Fruit fly (Drosophila melanogaster) whole organism, embryonic: ENCODE data around the gene CG43998.

ENCODE experiments used
- Adf1 ChIP-seq: fragments of 200-800 bp; sonication (Bioruptor generic); IDR thresholded peaks from 2 replicates; pipeline ENCODE4 v1.3.6; 2022; ENCODE audit warnings: missing biosample characterization, missing genetic modification characterization
- Atf-2 ChIP-seq: fragments of 200-800 bp; sonication (Bioruptor generic); optimal IDR thresholded peaks from 2 replicates; lab custom pipeline; 2016; ENCODE audit warnings: missing biosample characterization, missing genetic modification characterization
- B-H2 ChIP-seq: fragments of 200-800 bp; sonication (Bioruptor generic); optimal IDR thresholded peaks from 2 replicates; lab custom pipeline; 2018; ENCODE audit warnings: missing biosample characterization, mild to moderate bottlenecking, missing genetic modification characterization
- BEAF-32 ChIP-seq: fragments of 200-800 bp; sonication (Bioruptor generic); optimal IDR thresholded peaks from 3 replicates; lab custom pipeline; 2017; ENCODE audit warnings: missing biosample characterization, missing genetic modification characterization, mild to moderate bottlenecking, moderate library complexity, missing genetic modification reagents
- C15 ChIP-seq: fragments of 200-800 bp; sonication (Bioruptor generic); IDR thresholded peaks from 3 replicates; pipeline ENCODE4 v1.3.6; 2022; ENCODE audit warnings: missing biosample characterization, missing genetic modification characterization
- CG10543 ChIP-seq: fragments of 200-800 bp; sonication (Bioruptor generic); optimal IDR thresholded peaks from 3 replicates; lab custom pipeline; 2017; ENCODE audit warnings: missing biosample characterization, mild to moderate bottlenecking, missing genetic modification characterization, moderate library complexity
- CG11695 ChIP-seq: fragments of 200-800 bp; sonication (Bioruptor generic); IDR thresholded peaks from 3 replicates; pipeline ENCODE4 v1.3.6; 2022; ENCODE audit warnings: missing biosample characterization, missing genetic modification characterization
- CG12104 ChIP-seq: fragments of 200-800 bp; sonication (Bioruptor generic); optimal IDR thresholded peaks from 3 replicates; lab custom pipeline; 2016; ENCODE audit warnings: missing biosample characterization, missing genetic modification characterization
- CG14667 ChIP-seq: fragments of 200-800 bp; sonication (Bioruptor generic); IDR thresholded peaks from 2 replicates; pipeline ENCODE4 v1.3.6; 2022; ENCODE audit warnings: missing biosample characterization, missing genetic modification characterization
- CG1529 ChIP-seq: fragments of 200-800 bp; sonication (Bioruptor generic); optimal IDR thresholded peaks from 3 replicates; lab custom pipeline; 2018; ENCODE audit warnings: missing biosample characterization, missing genetic modification characterization
- CG1603 ChIP-seq: fragments of 200-800 bp; sonication (Bioruptor generic); optimal IDR thresholded peaks from 2 replicates; lab custom pipeline; 2019; ENCODE audit warnings: missing biosample characterization, mild to moderate bottlenecking, missing genetic modification characterization, moderate library complexity
- CG16779 ChIP-seq: fragments of 200-800 bp; sonication (Bioruptor generic); IDR thresholded peaks from 2 replicates; pipeline ENCODE4 v1.3.6; 2022; ENCODE audit warnings: missing biosample characterization, missing genetic modification characterization
- CG16813 ChIP-seq: fragments of 200-800 bp; sonication (Bioruptor generic); IDR thresholded peaks from 3 replicates; pipeline ENCODE4 v1.3.6; 2022; ENCODE audit warnings: missing biosample characterization, missing genetic modification characterization; ENCODE audit not compliant: partially characterized antibody
- CG17802 ChIP-seq: fragments of 200-800 bp; sonication (Bioruptor generic); optimal IDR thresholded peaks from 2 replicates; lab custom pipeline; 2018; ENCODE audit warnings: missing biosample characterization, mild to moderate bottlenecking, missing genetic modification characterization, moderate library complexity
- CG1832 ChIP-seq: fragments of 200-800 bp; sonication (Bioruptor generic); optimal IDR thresholded peaks from 2 replicates; lab custom pipeline; 2017; ENCODE audit warnings: missing biosample characterization, mild to moderate bottlenecking, missing genetic modification characterization, inconsistent platforms
- CG2712 ChIP-seq: fragments of 200-800 bp; optimal IDR thresholded peaks from 3 replicates; lab custom pipeline; 2019; ENCODE audit warnings: missing biosample characterization, mild to moderate bottlenecking, missing genetic modification characterization, moderate library complexity
- CG30403 ChIP-seq: fragments of 200-800 bp; sonication (Bioruptor generic); optimal IDR thresholded peaks from 3 replicates; lab custom pipeline; 2016; ENCODE audit warnings: missing biosample characterization, missing genetic modification characterization
- CG32767 ChIP-seq: fragments of 200-800 bp; sonication (Bioruptor generic); IDR thresholded peaks from 2 replicates; pipeline ENCODE4 v1.3.6; 2022; ENCODE audit warnings: missing biosample characterization, missing genetic modification characterization
- CG7839 ChIP-seq: fragments of 200-800 bp; sonication (Bioruptor generic); optimal IDR thresholded peaks from 3 replicates; lab custom pipeline; 2018; ENCODE audit warnings: missing biosample characterization, mild to moderate bottlenecking, missing genetic modification characterization, moderate library complexity
- CG8290 ChIP-seq, 3 experiments: fragments of 200-800 bp; sonication (Bioruptor generic); optimal IDR thresholded peaks; 2 replicates each; lab custom pipeline; 2016 to 2019; ENCODE audit warnings: missing biosample characterization in 3 of 3, missing genetic modification characterization in 3 of 3, mild to moderate bottlenecking in 2 of 3, moderate library complexity in 1 of 3
- CG9437 ChIP-seq: fragments of 200-800 bp; sonication (Bioruptor generic); optimal IDR thresholded peaks from 2 replicates; lab custom pipeline; 2018; ENCODE audit warnings: missing biosample characterization, mild to moderate bottlenecking, missing genetic modification characterization
- Chrac-16 ChIP-seq: fragments of 200-800 bp; sonication (Bioruptor generic); optimal IDR thresholded peaks from 3 replicates; lab custom pipeline; 2016; ENCODE audit warnings: missing biosample characterization, missing genetic modification characterization
- Dbx ChIP-seq: fragments of 200-800 bp; sonication (Bioruptor generic); IDR thresholded peaks from 3 replicates; pipeline ENCODE4 v1.3.6; 2022; ENCODE audit warnings: missing biosample characterization, missing genetic modification characterization
- Dll ChIP-seq: fragments of 200-800 bp; sonication (Bioruptor generic); IDR thresholded peaks from 4 replicates; pipeline ENCODE4 v1.3.6; 2022; ENCODE audit warnings: missing biosample characterization, missing genetic modification characterization; ENCODE audit not compliant: partially characterized antibody
- Elba2 ChIP-seq: fragments of 200-800 bp; sonication (Bioruptor generic); optimal IDR thresholded peaks from 3 replicates; lab custom pipeline; 2016; ENCODE audit warnings: missing biosample characterization, missing genetic modification characterization
- HLH4C ChIP-seq: fragments of 200-800 bp; sonication (Bioruptor generic); IDR thresholded peaks from 3 replicates; pipeline ENCODE4 v1.3.6; 2022; ENCODE audit warnings: missing biosample characterization, missing genetic modification characterization; ENCODE audit not compliant: partially characterized antibody
- Hr3 ChIP-seq: fragments of 200-800 bp; sonication (Bioruptor generic); optimal IDR thresholded peaks from 3 replicates; lab custom pipeline; 2016; ENCODE audit warnings: missing biosample characterization, missing genetic modification characterization
- Med ChIP-seq: fragments of 200-800 bp; sonication (Bioruptor generic); peaks from one replicate; lab custom pipeline; 2016; ENCODE audit warnings: missing biosample characterization, missing genetic modification characterization, mild to moderate bottlenecking, inconsistent platforms, moderate library complexity
- Meics ChIP-seq: fragments of 200-800 bp; sonication (Bioruptor generic); optimal IDR thresholded peaks from 2 replicates; lab custom pipeline; 2017; ENCODE audit warnings: missing biosample characterization, mild to moderate bottlenecking, missing genetic modification characterization
- Ptx1 ChIP-seq: fragments of 200-800 bp; sonication (Bioruptor generic); IDR thresholded peaks from 2 replicates; pipeline ENCODE4 v1.3.6; 2022; ENCODE audit warnings: missing biosample characterization, missing genetic modification characterization
- Rfx ChIP-seq: fragments of 200-800 bp; sonication (Bioruptor generic); IDR thresholded peaks from 2 replicates; pipeline ENCODE4 v1.3.6; 2022; ENCODE audit warnings: missing biosample characterization, missing genetic modification characterization
- Sry-β ChIP-seq: fragments of 200-800 bp; sonication (Bioruptor generic); optimal IDR thresholded peaks from 2 replicates; lab custom pipeline; 2018; ENCODE audit warnings: missing biosample characterization, mild to moderate bottlenecking, missing genetic modification characterization, moderate library complexity
- Stat92E ChIP-seq, 3 experiments: fragments of >200 bp in 2 of 3; fragments of 200-800 bp in 1 of 3; sonication (Bioruptor generic) in 1 of 3; optimal IDR thresholded peaks; 2 replicates each; lab custom pipeline; 2017 to 2019; ENCODE audit warnings: missing biosample characterization in 3 of 3, missing genetic modification characterization in 3 of 3, mild to moderate bottlenecking in 1 of 3, moderate library complexity in 1 of 3
- Xbp1 ChIP-seq: fragments of 200-800 bp; sonication (Bioruptor generic); optimal IDR thresholded peaks from 3 replicates; lab custom pipeline; 2016; ENCODE audit warnings: missing biosample characterization, mild to moderate bottlenecking, missing genetic modification characterization
- cato ChIP-seq: fragments of 200-800 bp; sonication (Bioruptor generic); optimal IDR thresholded peaks from 2 replicates; lab custom pipeline; 2016; ENCODE audit warnings: missing biosample characterization, missing genetic modification characterization, borderline replicate concordance
- en ChIP-seq: fragments of 200-800 bp; sonication (Bioruptor generic); optimal IDR thresholded peaks from 2 replicates; lab custom pipeline; 2016; ENCODE audit warnings: missing biosample characterization, missing genetic modification characterization
- fru ChIP-seq: fragments of >200 bp; optimal IDR thresholded peaks from 2 replicates; lab custom pipeline; 2017
- ftz-f1 ChIP-seq: fragments of 200-800 bp; sonication (Bioruptor generic); optimal IDR thresholded peaks from 2 replicates; lab custom pipeline; 2016; ENCODE audit warnings: missing biosample characterization, missing genetic modification characterization
- fu2 ChIP-seq: fragments of 200-800 bp; sonication (Bioruptor generic); optimal IDR thresholded peaks from 2 replicates; lab custom pipeline; 2016; ENCODE audit warnings: missing biosample characterization, missing genetic modification characterization
- grau ChIP-seq: fragments of 200-800 bp; optimal IDR thresholded peaks from 3 replicates; lab custom pipeline; 2019; ENCODE audit warnings: missing biosample characterization, mild to moderate bottlenecking, missing genetic modification characterization, moderate library complexity
- kni ChIP-seq: fragments of 200-800 bp; sonication (Bioruptor generic); optimal IDR thresholded peaks from 3 replicates; lab custom pipeline; 2017; ENCODE audit warnings: mild to moderate bottlenecking, missing biosample characterization, missing genetic modification reagents, missing genetic modification characterization
- nerfin-2 ChIP-seq: fragments of 200-800 bp; sonication (Bioruptor generic); IDR thresholded peaks from 2 replicates; pipeline ENCODE4 v1.3.6; 2022; ENCODE audit warnings: missing biosample characterization, missing genetic modification characterization; ENCODE audit not compliant: partially characterized antibody
- p53 ChIP-seq: fragments of 200-800 bp; sonication (Bioruptor generic); optimal IDR thresholded peaks from 2 replicates; lab custom pipeline; 2016; ENCODE audit warnings: missing biosample characterization, missing genetic modification characterization
- pita ChIP-seq: fragments of 200-800 bp; sonication (Bioruptor generic); optimal IDR thresholded peaks from 2 replicates; lab custom pipeline; 2017; ENCODE audit warnings: missing biosample characterization, mild to moderate bottlenecking, missing genetic modification characterization
- salm ChIP-seq: fragments of 200-800 bp; sonication (Bioruptor generic); optimal IDR thresholded peaks from 2 replicates; lab custom pipeline; 2018; ENCODE audit warnings: missing biosample characterization, mild to moderate bottlenecking, missing genetic modification characterization
- sima ChIP-seq: fragments of 200-800 bp; sonication (Bioruptor generic); optimal IDR thresholded peaks from 2 replicates; lab custom pipeline; 2016; ENCODE audit warnings: missing biosample characterization, missing genetic modification characterization
- slou ChIP-seq: fragments of 200-800 bp; sonication (Bioruptor generic); optimal IDR thresholded peaks from 3 replicates; lab custom pipeline; 2016; ENCODE audit warnings: missing biosample characterization, missing genetic modification characterization
- usp ChIP-seq: fragments of >200 bp; optimal IDR thresholded peaks from 2 replicates; lab custom pipeline; 2017; ENCODE audit warnings: missing biosample characterization, missing genetic modification characterization

The CG43998 gene

dm6 chr3R:23886270-23887095 lies 42.3 kb downstream of the CG43998 start (continued):
- TF ChIP-seq CG1603 (tag; lab: Kevin White, UChicago) (peak; percentile 76), slou (GFP tag; lab: Kevin White, UChicago) (no peak), fru (no peak), Adf1 (no peak), p53 (peak; percentile 6), Med (GFP tag; lab: Kevin White, UChicago) (peak; percentile 89), fu2 (GFP tag; lab: Kevin White, UChicago) (peak; percentile 10), CG12104 (peak; percentile 74), CG9437 (GFP tag; lab: Kevin White, UChicago) (peak; percentile 80), CG8290 (GFP tag; optimal IDR thresholded peaks at IDR 0.05; lab: Kevin White, UChicago) (peak; percentile 79), CG8290 (tag; optimal IDR thresholded peaks at IDR 0.05; lab: Kevin White, UChicago) (peak; percentile 19 to 88), Dbx (0 out of 3 replicates have a peak, but pooled peaks have one; percentile 11), salm (tag; lab: Kevin White, UChicago) (peak; percentile 80), BEAF-32 (no peak), ftz-f1 (GFP tag; lab: Kevin White, UChicago) (peak; percentile 2), en (GFP tag; lab: Kevin White, UChicago) (peak; percentile 65), CG1529 (GFP tag; lab: Kevin White, UChicago) (peak; percentile 83), usp (GFP tag; lab: Kevin White, UChicago) (no peak), Xbp1 (peak; percentile 83), Chrac-16 (GFP tag; lab: Kevin White, UChicago) (peak; percentile 81), Ptx1 (GFP tag; lab: Robert Waterston, UW) (peak; percentile 83), CG10543 (GFP tag; lab: Kevin White, UChicago) (peak; percentile 30), CG1832 (GFP tag; lab: Kevin White, UChicago) (peak; percentile 65), CG32767 (GFP tag; lab: Robert Waterston, UW) (peak; percentile 89), sima (GFP tag; lab: Kevin White, UChicago) (peak; percentile 9), cato (GFP tag; lab: Kevin White, UChicago) (peak; percentile 78), Stat92E (GFP tag; optimal IDR thresholded peaks at IDR 0.05; lab: Kevin White, UChicago) (no peak), B-H2 (GFP tag; lab: Kevin White, UChicago) (no peak), CG2712 (tag; lab: Kevin White, UChicago) (peak; percentile 95), Meics (peak; percentile 72), CG30403 (GFP tag; lab: Kevin White, UChicago) (peak; percentile 88), Sry-β (GFP tag; lab: Kevin White, UChicago) (peak; percentile 54), HLH4C (GFP tag; lab: Robert Waterston, UW) (no peak), grau (tag; lab: Kevin White, UChicago) (peak; percentile 88), Hr3 (peak; percentile 83), Dll (no peak), CG14667 (peak; percentile 57), CG16779 (no peak), CG11695 (peak; percentile 84), C15 (0 out of 3 replicates have a peak, but pooled peaks have one; percentile 35), pita (GFP tag; lab: Kevin White, UChicago) (no peak), Elba2 (GFP tag; lab: Kevin White, UChicago) (peak; percentile 45), nerfin-2 (no peak), kni (GFP tag; lab: Kevin White, UChicago) (peak; percentile 80), Atf-2 (GFP tag; lab: Kevin White, UChicago) (peak; percentile 78), CG17802 (tag; lab: Kevin White, UChicago) (peak; percentile 52), CG7839 (tag; lab: Kevin White, UChicago) (peak; percentile 91), CG16813 (GFP tag; lab: Robert Waterston, UW) (no peak), Rfx (GFP tag; lab: Robert Waterston, UW) (peak; percentile 63)
